Worm (Caenorhabditis elegans) whole organism, late embryonic: ENCODE data around the gene F26F4.6.

Experiments used
- ceh-2 ChIP-seq: sonication (generic microtip); optimal IDR thresholded peaks from 2 replicates; lab custom pipeline; 2016; ENCODE audit warnings: missing genotype, missing genetic modification characterization, missing compliant biosample characterization
- ceh-22 ChIP-seq: sonication (generic microtip); optimal IDR thresholded peaks from 2 replicates; lab custom pipeline; 2017; ENCODE audit warnings: missing biosample characterization, missing genetic modification characterization
- nhr-11 ChIP-seq: fragments of 150-350 bp; optimal IDR thresholded peaks from 2 replicates; lab custom pipeline; 2014; ENCODE audit warnings: missing biosample characterization, missing genetic modification characterization
- nhr-232 ChIP-seq: sonication (generic microtip); optimal IDR thresholded peaks from 2 replicates; lab custom pipeline; 2016; ENCODE audit warnings: missing genetic modification characterization, missing compliant biosample characterization
- pat-9 ChIP-seq: fragments of 200-800 bp; sonication (Bioruptor generic); optimal IDR thresholded peaks from 2 replicates; lab custom pipeline; 2018; ENCODE audit warnings: mild to moderate bottlenecking, missing genetic modification characterization, moderate library complexity, missing compliant biosample characterization
- pha-4 ChIP-seq: fragments of 150-350 bp; optimal IDR thresholded peaks from 2 replicates; lab custom pipeline; 2018; ENCODE audit warnings: missing biosample characterization, missing genetic modification reagents, missing genetic modification characterization
- pqm-1 ChIP-seq: sonication (generic microtip); optimal IDR thresholded peaks from 2 replicates; lab custom pipeline; 2016; ENCODE audit warnings: missing genetic modification characterization, missing compliant biosample characterization
- ttx-3 ChIP-seq: sonication (generic microtip); optimal IDR thresholded peaks from 2 replicates; lab custom pipeline; 2016; ENCODE audit warnings: missing genetic modification reagents, missing genetic modification characterization, missing compliant biosample characterization
- zip-5 ChIP-seq: sonication (generic microtip); optimal IDR thresholded peaks from 2 replicates; lab custom pipeline; 2016; ENCODE audit warnings: missing genetic modification characterization, missing compliant biosample characterization

ce11 chrIII:4844327-4844726 is 49.1 kb downstream of the F26F4.6 start, which contains the start of the genes clec-157 and fkh-5:
- TF ChIP-seq zip-5 (no peak), pat-9 (tag; lab: Kevin White, UChicago) (no peak), ttx-3 (tag; lab: Kevin White, UChicago) (no peak), ceh-2 (tag; lab: Kevin White, UChicago) (no peak), pqm-1 (tag; lab: Kevin White, UChicago) (no peak), nhr-232 (no peak), ceh-22 (tag; lab: Kevin White, UChicago) (no peak), nhr-11 (tag; lab: Kevin White, UChicago) (no peak), pha-4 (tag; lab: Kevin White, UChicago) (no peak)
